Worm (Caenorhabditis elegans): Measurements from ENCODE around the gene C02G6.3.

- TF ChIP-seq Y53G8AR.9 (GFP tag; conservative IDR thresholded peaks at IDR 0.05) (no peak), Y95B8A.8 (GFP tag; IDR thresholded peaks at IDR 0.05) (no peak), bed-2 (GFP tag; IDR thresholded peaks at IDR 0.05) (no peak), pha-4 (tag; optimal IDR thresholded peaks at IDR 0.05) (no peak), ceh-40 (GFP tag; IDR thresholded peaks at IDR 0.05) (no peak), C17E4.6 (GFP tag; IDR thresholded peaks at IDR 0.05) (no peak), snpc-4 (GFP tag; optimal IDR thresholded peaks at IDR 0.05) (no peak), snpc-4 (tag; optimal IDR thresholded peaks at IDR 0.05) (no peak), D2030.7 (GFP tag; IDR thresholded peaks at IDR 0.05) (no peak)
Observed at ce11 chrV:5831253-5831652, 48.9 kb upstream of the C02G6.3 start.

All from whole organism, young adult.